Fruit fly (Drosophila melanogaster): ENCODE measurements around the gene CG43095.

dm6 chr3R:22768633-22769032 is 2.9 kb downstream of the CG43095 start, which contains the start of gene CG43091:
- TF ChIP-seq CG6163 (GFP tag; IDR thresholded peaks at IDR 0.05) (no peak), net (GFP tag; optimal IDR thresholded peaks at IDR 0.05) (no peak), Sox15 (GFP tag; optimal IDR thresholded peaks at IDR 0.05) (no peak), Ets96B (tag; optimal IDR thresholded peaks at IDR 0.05) (no peak), vri (GFP tag; optimal IDR thresholded peaks at IDR 0.05) (no peak), Ets21C (GFP tag; optimal IDR thresholded peaks at IDR 0.05) (no peak), Sox14 (GFP tag; optimal IDR thresholded peaks at IDR 0.05) (no peak), OdsH (GFP tag; optimal IDR thresholded peaks at IDR 0.05) (no peak), salr (GFP tag; optimal IDR thresholded peaks at IDR 0.05) (no peak), dac (GFP tag; optimal IDR thresholded peaks at IDR 0.05) (no peak)

All from whole organism, prepupa.